Fruit fly (Drosophila melanogaster) whole organism, prepupa: ENCODE data around the gene CG14817.

Experiments used
- Blimp-1 ChIP-seq: fragments of 200-800 bp; sonication (Bioruptor generic); optimal IDR thresholded peaks from 3 replicates; lab custom pipeline; 2017; ENCODE audit warnings: missing biosample characterization, missing genetic modification characterization, mild to moderate bottlenecking, moderate library complexity, missing genetic modification reagents
- CG10631 ChIP-seq: fragments of 200-800 bp; sonication (Bioruptor generic); optimal IDR thresholded peaks from 2 replicates; lab custom pipeline; 2016; ENCODE audit warnings: missing biosample characterization, missing genetic modification characterization
- CG10669 ChIP-seq: fragments of 200-800 bp; sonication (Bioruptor generic); optimal IDR thresholded peaks from 3 replicates; lab custom pipeline; 2018; ENCODE audit warnings: missing biosample characterization, mild to moderate bottlenecking, missing genetic modification characterization, moderate library complexity
- CG11294 ChIP-seq: fragments of 200-800 bp; sonication (Bioruptor generic); IDR thresholded peaks from 2 replicates; pipeline ENCODE4 v1.3.6; 2022; ENCODE audit warnings: missing biosample characterization, missing genetic modification characterization
- CG11902 ChIP-seq: fragments of 200-800 bp; sonication (Bioruptor generic); optimal IDR thresholded peaks from 3 replicates; lab custom pipeline; 2016; ENCODE audit warnings: missing biosample characterization, missing genetic modification characterization
- CG1621 ChIP-seq: fragments of 200-800 bp; sonication (Bioruptor generic); optimal IDR thresholded peaks from 3 replicates; lab custom pipeline; 2018; ENCODE audit warnings: missing biosample characterization, mild to moderate bottlenecking, missing genetic modification characterization
- CG3032 ChIP-seq: fragments of 200-800 bp; optimal IDR thresholded peaks from 2 replicates; lab custom pipeline; 2019; ENCODE audit warnings: missing biosample characterization, mild to moderate bottlenecking, missing genetic modification characterization, moderate library complexity
- CG32006 ChIP-seq: fragments of 200-800 bp; sonication (Bioruptor generic); optimal IDR thresholded peaks from 3 replicates; lab custom pipeline; 2017; ENCODE audit warnings: missing biosample characterization, mild to moderate bottlenecking, missing genetic modification characterization
- CG34406 ChIP-seq: fragments of 200-800 bp; sonication (Bioruptor generic); optimal IDR thresholded peaks from 3 replicates; lab custom pipeline; 2016; ENCODE audit warnings: missing biosample characterization, missing genetic modification characterization
- CG6276 ChIP-seq: fragments of 200-800 bp; sonication (Bioruptor generic); optimal IDR thresholded peaks from 2 replicates; lab custom pipeline; 2017; ENCODE audit warnings: missing biosample characterization, mild to moderate bottlenecking, missing genetic modification characterization
- CG6792 ChIP-seq: fragments of 200-800 bp; sonication (Bioruptor generic); optimal IDR thresholded peaks from 3 replicates; lab custom pipeline; 2016; ENCODE audit warnings: missing biosample characterization, missing genetic modification characterization
- CG6808 ChIP-seq: fragments of 200-800 bp; sonication (Bioruptor generic); optimal IDR thresholded peaks from 3 replicates; lab custom pipeline; 2017; ENCODE audit warnings: missing biosample characterization, missing genetic modification characterization, mild to moderate bottlenecking, moderate library complexity, missing genetic modification reagents
- CG7368 ChIP-seq: fragments of 200-800 bp; sonication (Bioruptor generic); optimal IDR thresholded peaks from 3 replicates; lab custom pipeline; 2016; ENCODE audit warnings: missing biosample characterization, missing genetic modification characterization
- CG8119 ChIP-seq: fragments of 200-800 bp; sonication (Bioruptor generic); IDR thresholded peaks from 3 replicates; pipeline ENCODE4 v1.3.6; 2022; ENCODE audit warnings: missing biosample characterization, missing genetic modification characterization
- CG8319 ChIP-seq: fragments of 200-800 bp; sonication (Bioruptor generic); optimal IDR thresholded peaks from 3 replicates; lab custom pipeline; 2016; ENCODE audit warnings: missing biosample characterization, missing genetic modification characterization
- Eip75B ChIP-seq: fragments of 200-800 bp; sonication (Bioruptor generic); optimal IDR thresholded peaks from 3 replicates; lab custom pipeline; 2016; ENCODE audit warnings: missing biosample characterization, missing genetic modification characterization
- Eip93F ChIP-seq: fragments of 200-800 bp; sonication (Bioruptor generic); optimal IDR thresholded peaks from 2 replicates; lab custom pipeline; 2016; ENCODE audit warnings: missing biosample characterization, mild to moderate bottlenecking, missing genetic modification characterization
- Ets96B ChIP-seq: fragments of 200-800 bp; optimal IDR thresholded peaks from 2 replicates; lab custom pipeline; 2019; ENCODE audit warnings: missing biosample characterization, mild to moderate bottlenecking, missing genetic modification characterization, moderate library complexity
- Gug ChIP-seq: fragments of 200-800 bp; sonication (Bioruptor generic); IDR thresholded peaks from 2 replicates; pipeline ENCODE4 v1.3.6; 2022; ENCODE audit warnings: missing biosample characterization, missing genetic modification characterization
- Hr38 ChIP-seq: sonication (Bioruptor generic); optimal IDR thresholded peaks from 2 replicates; lab custom pipeline; 2016; ENCODE audit warnings: missing biosample characterization, missing genetic modification characterization
- Hr39 ChIP-seq: fragments of 200-800 bp; sonication (Bioruptor generic); optimal IDR thresholded peaks from 2 replicates; lab custom pipeline; 2016; ENCODE audit warnings: missing biosample characterization, missing genetic modification characterization
- Hr4 ChIP-seq: fragments of 200-800 bp; sonication (Bioruptor generic); optimal IDR thresholded peaks from 3 replicates; lab custom pipeline; 2016; ENCODE audit warnings: missing biosample characterization, missing genetic modification characterization
- Lpt ChIP-seq: fragments of 200-800 bp; sonication (Bioruptor generic); optimal IDR thresholded peaks from 3 replicates; lab custom pipeline; 2016; ENCODE audit warnings: missing biosample characterization, missing genetic modification characterization
- Met ChIP-seq: fragments of 200-800 bp; sonication (Bioruptor generic); optimal IDR thresholded peaks from 3 replicates; lab custom pipeline; 2016; ENCODE audit warnings: missing biosample characterization, missing genetic modification characterization
- OdsH ChIP-seq: fragments of 200-800 bp; sonication (Bioruptor generic); optimal IDR thresholded peaks from 3 replicates; lab custom pipeline; 2016; ENCODE audit warnings: missing biosample characterization, missing genetic modification characterization
- Smox ChIP-seq: fragments of 200-800 bp; sonication (Bioruptor generic); optimal IDR thresholded peaks from 3 replicates; lab custom pipeline; 2016; ENCODE audit warnings: missing biosample characterization, missing genetic modification characterization
- Sox102F ChIP-seq: fragments of 200-800 bp; sonication (Bioruptor generic); optimal IDR thresholded peaks from 2 replicates; lab custom pipeline; 2016; ENCODE audit warnings: missing biosample characterization, mild to moderate bottlenecking, missing genetic modification characterization
- Sox14 ChIP-seq: fragments of 200-800 bp; sonication (Bioruptor generic); optimal IDR thresholded peaks from 3 replicates; lab custom pipeline; 2016; ENCODE audit warnings: missing biosample characterization, missing genetic modification characterization
- achi ChIP-seq: fragments of 200-800 bp; sonication (Bioruptor generic); optimal IDR thresholded peaks from 3 replicates; lab custom pipeline; 2016; ENCODE audit warnings: missing biosample characterization, missing genetic modification characterization
- dsx ChIP-seq: fragments of 200-800 bp; optimal IDR thresholded peaks from 3 replicates; lab custom pipeline; 2019; ENCODE audit warnings: missing biosample characterization, mild to moderate bottlenecking, missing genetic modification characterization, moderate library complexity; ENCODE audit not compliant: poor library complexity, severe bottlenecking
- eg ChIP-seq: fragments of 200-800 bp; sonication (Bioruptor generic); IDR thresholded peaks from 3 replicates; pipeline ENCODE4 v1.3.6; 2022; ENCODE audit warnings: missing biosample characterization, missing genetic modification characterization
- esn ChIP-seq: fragments of 200-800 bp; sonication (Bioruptor generic); optimal IDR thresholded peaks from 2 replicates; lab custom pipeline; 2016; ENCODE audit warnings: missing biosample characterization, mild to moderate bottlenecking, missing genetic modification characterization, moderate library complexity
- fkh ChIP-seq: fragments of 200-800 bp; sonication (Bioruptor generic); optimal IDR thresholded peaks from 3 replicates; lab custom pipeline; 2017; ENCODE audit warnings: missing biosample characterization, mild to moderate bottlenecking, missing genetic modification characterization, moderate library complexity
- lz ChIP-seq: fragments of 200-800 bp; sonication (Bioruptor generic); optimal IDR thresholded peaks from 3 replicates; lab custom pipeline; 2016; ENCODE audit warnings: missing biosample characterization, missing genetic modification characterization
- spab ChIP-seq: fragments of 200-800 bp; sonication (Bioruptor generic); optimal IDR thresholded peaks from 2 replicates; lab custom pipeline; 2017; ENCODE audit warnings: missing biosample characterization, mild to moderate bottlenecking, missing genetic modification characterization, missing genetic modification reagents
- ss ChIP-seq, 2 experiments: fragments of 200-800 bp; sonication (Bioruptor generic); optimal IDR thresholded peaks; 2 replicates in 1 of 2; 3 replicates in 1 of 2; lab custom pipeline; 2017 to 2018; ENCODE audit warnings: mild to moderate bottlenecking in 2 of 2, missing biosample characterization in 2 of 2, missing genetic modification characterization in 2 of 2, moderate library complexity in 1 of 2
- svp ChIP-seq: fragments of 200-800 bp; sonication (Bioruptor generic); peaks from one replicate; lab custom pipeline; 2016; ENCODE audit warnings: missing biosample characterization, missing genetic modification characterization
- topi ChIP-seq: fragments of 200-800 bp; sonication (Bioruptor generic); optimal IDR thresholded peaks from 3 replicates; lab custom pipeline; 2016; ENCODE audit warnings: missing biosample characterization, missing genetic modification characterization
- vri ChIP-seq: fragments of 200-800 bp; sonication (Bioruptor generic); optimal IDR thresholded peaks from 3 replicates; lab custom pipeline; 2016; ENCODE audit warnings: missing biosample characterization, mild to moderate bottlenecking, missing genetic modification characterization

Gene CG14817

DNA sequence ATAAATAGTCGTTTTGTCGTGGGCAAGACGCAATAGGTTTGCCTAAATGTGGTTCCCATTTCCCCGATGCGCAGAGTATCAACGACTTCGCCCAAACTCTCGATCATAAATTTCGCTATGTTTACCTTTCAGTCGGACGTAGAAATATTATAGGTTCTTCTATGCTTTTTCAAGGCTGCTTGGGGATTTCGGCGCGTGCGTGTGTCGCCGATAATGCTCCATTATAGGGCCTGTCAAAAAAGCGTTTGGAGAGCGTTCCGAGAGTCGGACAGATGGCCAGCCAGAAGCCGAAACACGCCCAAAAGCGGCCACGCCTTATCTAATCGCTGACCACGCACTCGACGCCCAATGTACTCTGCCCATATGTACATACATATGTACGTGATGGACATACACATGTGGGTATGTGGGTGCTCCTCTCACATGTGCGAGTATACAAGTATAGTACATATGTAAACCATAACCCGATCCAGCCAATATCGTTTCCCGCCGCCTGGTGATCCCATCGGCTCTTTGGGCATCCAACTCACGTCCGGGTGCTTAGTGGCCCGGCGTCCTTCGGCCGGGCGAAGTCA, 28.4 kb downstream of the CG14817 start:
- TF ChIP-seq fkh (peak; percentile 31), Ets96B (tag; lab: Kevin White, UChicago) (no peak), topi (GFP tag; lab: Kevin White, UChicago) (no peak), CG6808 (GFP tag; lab: Kevin White, UChicago) (no peak)

DNA sequence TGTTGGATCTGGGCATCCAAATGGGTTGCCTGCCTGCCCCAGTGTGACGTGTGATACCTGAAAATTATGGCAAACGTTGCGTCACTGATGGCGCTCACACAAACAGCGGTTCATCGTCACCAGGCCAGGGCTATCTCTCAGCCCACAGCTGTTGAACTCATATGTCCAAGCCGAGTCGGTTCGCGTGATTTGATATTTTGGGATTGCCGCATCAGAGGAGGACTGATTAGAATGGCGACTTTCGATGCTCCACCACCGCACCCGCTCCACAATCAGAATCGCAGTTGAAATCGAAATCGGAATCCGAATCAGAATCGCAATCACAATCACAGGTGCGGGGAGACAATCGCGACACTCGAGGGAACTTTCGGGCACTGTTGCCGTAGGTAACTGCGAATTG, 29.3 kb downstream of the CG14817 start:
- TF ChIP-seq svp (GFP tag; lab: Kevin White, UChicago) = peak; percentile 66
- no peak for TF ChIP-seq fkh
- peak; percentile 53 for TF ChIP-seq vri (GFP tag; lab: Kevin White, UChicago)

DNA sequence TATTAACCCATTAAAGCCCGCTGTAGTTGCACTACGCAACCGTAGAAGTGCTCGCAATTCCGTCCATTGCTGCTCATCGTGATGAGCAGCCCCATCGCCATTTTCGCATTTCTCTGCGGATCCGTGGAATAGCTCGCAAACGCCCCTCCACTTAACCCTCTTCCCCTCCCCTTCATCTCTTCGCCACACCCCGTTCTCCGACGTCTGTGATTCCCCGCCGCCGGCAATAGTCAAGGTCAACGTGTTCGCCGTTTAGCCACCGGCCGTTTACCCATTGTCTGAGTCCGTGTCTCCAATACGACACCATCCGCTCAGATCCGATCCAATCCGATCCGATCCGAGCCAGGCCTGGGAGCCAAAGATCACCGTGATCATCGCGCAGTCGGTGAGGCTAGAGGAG, 30.7 kb downstream of the CG14817 start:
- TF ChIP-seq lz (GFP tag; lab: Kevin White, UChicago) (no peak), esn (GFP tag; lab: Kevin White, UChicago) (no peak), Sox102F (GFP tag; lab: Kevin White, UChicago) (no peak), Lpt (GFP tag; lab: Kevin White, UChicago) (no peak), CG8319 (GFP tag; lab: Kevin White, UChicago) (no peak), CG10669 (GFP tag; lab: Kevin White, UChicago) (no peak), CG1621 (tag; lab: Kevin White, UChicago) (peak; percentile 55)

DNA sequence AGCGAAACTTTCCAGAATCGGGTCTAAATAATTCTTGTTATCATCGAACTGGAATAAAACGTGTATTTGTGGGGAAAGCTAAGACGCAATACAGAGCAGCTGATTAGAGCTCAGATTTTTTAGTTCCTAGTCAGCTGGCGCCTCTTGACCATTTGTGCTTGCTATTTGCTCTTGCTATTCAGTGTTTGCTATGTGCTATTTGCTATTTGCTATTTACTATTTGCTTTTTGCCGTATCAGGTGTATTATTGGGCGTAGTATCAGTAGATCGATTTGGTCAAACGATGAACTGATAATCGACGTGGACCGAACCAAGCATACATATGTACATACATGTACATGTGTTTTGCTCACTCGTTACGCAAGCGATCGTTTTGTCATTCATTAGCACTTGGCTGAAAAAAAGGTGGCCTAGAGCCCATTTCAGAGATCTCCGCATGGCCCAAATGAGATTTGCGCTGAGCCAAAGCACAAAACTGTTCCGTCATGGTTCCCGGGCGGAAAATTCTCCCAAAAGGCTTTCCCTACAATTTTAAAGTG, 31.6 kb downstream of the CG14817 start:
- no peak for TF ChIP-seq CG8119
- no peak for TF ChIP-seq Blimp-1 (GFP tag; lab: Kevin White, UChicago)
- no peak for TF ChIP-seq CG6792
- no peak for TF ChIP-seq CG11902
- no peak for TF ChIP-seq CG7368 (GFP tag; lab: Kevin White, UChicago)
- TF ChIP-seq vri (GFP tag; lab: Kevin White, UChicago) = no peak
- TF ChIP-seq eg = no peak
- no peak for TF ChIP-seq OdsH (GFP tag; lab: Kevin White, UChicago)
- no peak for TF ChIP-seq Eip75B
- no peak for TF ChIP-seq Eip93F (GFP tag; lab: Kevin White, UChicago)
- TF ChIP-seq CG6276 (GFP tag; lab: Kevin White, UChicago) = peak; percentile 18
- no peak for TF ChIP-seq Sox102F (GFP tag; lab: Kevin White, UChicago)
- no peak for TF ChIP-seq CG10631 (GFP tag; lab: Kevin White, UChicago)
- no peak for TF ChIP-seq CG32006
- no peak for TF ChIP-seq Met (GFP tag; lab: Kevin White, UChicago)
- peak; percentile 76 for TF ChIP-seq fkh
- no peak for TF ChIP-seq CG11294
- TF ChIP-seq svp (GFP tag; lab: Kevin White, UChicago) = no peak
- TF ChIP-seq Hr38 (GFP tag; lab: Kevin White, UChicago) = peak; percentile 3
- TF ChIP-seq CG3032 = no peak

DNA sequence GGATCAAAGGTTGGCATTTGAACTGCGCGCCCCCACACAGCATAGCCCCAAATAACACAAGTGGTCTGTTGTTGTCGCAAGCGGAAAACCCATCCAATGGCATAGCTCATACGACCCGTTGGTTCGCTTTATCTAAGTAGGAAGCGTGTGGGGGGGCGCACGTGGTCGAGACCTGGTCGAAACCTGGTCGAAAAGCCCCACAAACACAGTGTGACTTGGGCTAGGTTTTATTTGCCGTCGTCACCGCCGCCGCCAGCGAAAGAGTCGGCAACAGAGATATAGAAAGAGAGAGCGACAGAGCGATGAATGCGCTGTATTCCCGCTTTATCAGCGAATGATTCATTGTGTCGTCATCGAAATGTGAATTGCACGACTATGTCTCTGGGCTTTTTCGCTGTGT, 34.2 kb downstream of the CG14817 start:
- TF ChIP-seq eg = no peak
- peak; percentile 33 for TF ChIP-seq vri (GFP tag; lab: Kevin White, UChicago)
- peak; percentile 62 for TF ChIP-seq svp (GFP tag; lab: Kevin White, UChicago)

DNA sequence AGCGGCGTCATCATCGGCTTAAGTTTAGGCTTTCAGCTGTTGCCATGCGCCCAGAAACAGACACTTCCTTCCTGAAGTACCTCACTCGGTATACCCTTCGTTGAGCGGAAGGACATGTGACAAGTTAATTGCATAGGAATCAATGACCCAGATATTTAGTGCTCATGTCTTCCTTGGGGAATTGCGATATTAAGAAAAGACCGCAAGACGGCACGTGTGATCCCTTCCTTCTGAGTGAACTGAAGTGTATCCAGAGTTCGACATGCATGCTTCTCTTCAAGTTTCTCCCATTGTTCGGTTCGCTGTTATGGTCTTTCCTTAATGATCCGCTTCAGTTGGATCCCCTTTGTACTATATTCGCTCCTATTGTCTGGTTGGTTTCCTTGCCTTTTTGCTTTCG, 36.5 kb downstream of the CG14817 start:
- peak; percentile 80 for TF ChIP-seq OdsH (GFP tag; lab: Kevin White, UChicago)
- TF ChIP-seq Hr38 (GFP tag; lab: Kevin White, UChicago) = no peak
- TF ChIP-seq dsx (GFP tag; lab: Kevin White, UChicago) = peak; percentile 85
- TF ChIP-seq Sox14 (GFP tag; lab: Kevin White, UChicago) = peak; percentile 93
- TF ChIP-seq CG8319 (GFP tag; lab: Kevin White, UChicago) = peak; percentile 80
- TF ChIP-seq Hr39 (GFP tag; lab: Kevin White, UChicago) = peak; percentile 90
- TF ChIP-seq Smox (GFP tag; lab: Kevin White, UChicago) = peak; percentile 83
- peak; percentile 88 for TF ChIP-seq Met (GFP tag; lab: Kevin White, UChicago)
- peak; percentile 42 for TF ChIP-seq CG6276 (GFP tag; lab: Kevin White, UChicago)
- TF ChIP-seq Lpt (GFP tag; lab: Kevin White, UChicago) = peak; percentile 56
- peak; percentile 91 for TF ChIP-seq topi (GFP tag; lab: Kevin White, UChicago)
- peak; percentile 43; the same call in 1 of the 2 replicates for TF ChIP-seq Gug (GFP tag; lab: Robert Waterston, UW)
- peak; percentile 71 for TF ChIP-seq CG32006
- TF ChIP-seq CG34406 (GFP tag; lab: Kevin White, UChicago) = peak; percentile 82
- peak; percentile 78 for TF ChIP-seq spab (GFP tag; lab: Kevin White, UChicago)
- TF ChIP-seq Hr4 (GFP tag; lab: Kevin White, UChicago) = peak; percentile 55
- TF ChIP-seq CG6808 (GFP tag; lab: Kevin White, UChicago) = peak; percentile 79
- TF ChIP-seq Blimp-1 (GFP tag; lab: Kevin White, UChicago) = peak; percentile 63
- 0 out of 3 replicates have a peak, but pooled peaks have one; percentile 29 for TF ChIP-seq eg
- peak; percentile 88 for TF ChIP-seq CG1621 (tag; lab: Kevin White, UChicago)
- TF ChIP-seq svp (GFP tag; lab: Kevin White, UChicago) = peak; percentile 93
- peak; percentile 83 for TF ChIP-seq achi
- peak; percentile 86 to 88 for TF ChIP-seq ss (GFP tag; optimal IDR thresholded peaks at IDR 0.05; lab: Kevin White, UChicago)
